Worm (Caenorhabditis elegans) whole organism, L2 larva: ENCODE results near the gene amx-3.

Experiments used
- F13H6.1 ChIP-seq: sonication (generic microtip); optimal IDR thresholded peaks from 2 replicates; lab custom pipeline; 2016; ENCODE audit warnings: missing genetic modification characterization, missing compliant biosample characterization
- R02D3.7 ChIP-seq: fragments of 150-350 bp; optimal IDR thresholded peaks from 2 replicates; lab custom pipeline; 2014; ENCODE audit warnings: missing biosample characterization, missing genetic modification characterization
- Y55F3AM.14 ChIP-seq: fragments of 200-800 bp; sonication (Bioruptor generic); optimal IDR thresholded peaks from 2 replicates; lab custom pipeline; 2018; ENCODE audit warnings: mild to moderate bottlenecking, missing genetic modification characterization, missing compliant biosample characterization
- alr-1 ChIP-seq: fragments of 150-350 bp; optimal IDR thresholded peaks from 2 replicates; lab custom pipeline; 2014; ENCODE audit warnings: missing biosample characterization, missing genetic modification characterization
- aly-2 ChIP-seq: fragments of 150-350 bp; optimal IDR thresholded peaks from 2 replicates; lab custom pipeline; 2014; ENCODE audit warnings: missing biosample characterization, missing genetic modification characterization
- ama-1 ChIP-seq: fragments of 150-350 bp; optimal IDR thresholded peaks from 2 replicates; lab custom pipeline; 2018; ENCODE audit warnings: inconsistent platforms
- blmp-1 ChIP-seq: sonication (generic microtip); optimal IDR thresholded peaks from 2 replicates; lab custom pipeline; 2017; ENCODE audit warnings: missing genetic modification characterization, mild to moderate bottlenecking, missing compliant biosample characterization, antibody characterized with exemption, moderate library complexity; ENCODE audit not compliant: insufficient read depth
- ceh-16 ChIP-seq: fragments of 150-350 bp; optimal IDR thresholded peaks from 2 replicates; lab custom pipeline; 2014; ENCODE audit warnings: missing biosample characterization, missing genetic modification characterization
- ceh-82 ChIP-seq: fragments of 150-350 bp; optimal IDR thresholded peaks from 2 replicates; lab custom pipeline; 2014; ENCODE audit warnings: missing biosample characterization, missing genetic modification characterization
- crh-2 ChIP-seq: sonication (generic microtip); optimal IDR thresholded peaks from 2 replicates; lab custom pipeline; 2017; ENCODE audit warnings: missing biosample characterization, missing genetic modification characterization
- dmd-4 ChIP-seq: sonication (generic microtip); optimal IDR thresholded peaks from 2 replicates; lab custom pipeline; 2017; ENCODE audit warnings: missing biosample characterization, missing genetic modification characterization
- elt-1 ChIP-seq: fragments of 150-350 bp; optimal IDR thresholded peaks from 2 replicates; lab custom pipeline; 2014; ENCODE audit warnings: missing biosample characterization, missing genetic modification characterization
- fos-1 ChIP-seq: fragments of 150-350 bp; optimal IDR thresholded peaks from 2 replicates; lab custom pipeline; 2014; ENCODE audit warnings: missing biosample characterization, missing genetic modification characterization
- gmeb-1 ChIP-seq: fragments of 150-350 bp; optimal IDR thresholded peaks from 2 replicates; lab custom pipeline; 2014; ENCODE audit warnings: missing biosample characterization, missing genetic modification characterization
- lin-13 ChIP-seq: fragments of 150-350 bp; optimal IDR thresholded peaks from 2 replicates; lab custom pipeline; 2014; ENCODE audit warnings: missing biosample characterization, missing genetic modification reagents, missing genetic modification characterization
- lin-39 ChIP-seq: fragments of 150-350 bp; optimal IDR thresholded peaks from 2 replicates; lab custom pipeline; 2014; ENCODE audit warnings: missing biosample characterization, missing genetic modification reagents, missing genetic modification characterization
- lsy-2 ChIP-seq, 2 experiments: fragments of 150-350 bp in 1 of 2; sonication (generic microtip) in 1 of 2; optimal IDR thresholded peaks; 2 replicates each; lab custom pipeline; 2014 to 2017; ENCODE audit warnings: missing biosample characterization in 2 of 2, missing genetic modification characterization in 2 of 2
- mab-5 ChIP-seq: fragments of 150-350 bp; optimal IDR thresholded peaks from 2 replicates; lab custom pipeline; 2014; ENCODE audit warnings: missing biosample characterization, missing genetic modification characterization
- mbf-1 ChIP-seq: sonication (generic microtip); optimal IDR thresholded peaks from 2 replicates; lab custom pipeline; 2017; ENCODE audit warnings: missing biosample characterization, missing genetic modification characterization
- nhr-10 ChIP-seq: sonication (generic microtip); optimal IDR thresholded peaks from 2 replicates; lab custom pipeline; 2017; ENCODE audit warnings: missing biosample characterization, missing genetic modification characterization
- nhr-11 ChIP-seq: fragments of 150-350 bp; optimal IDR thresholded peaks from 2 replicates; lab custom pipeline; 2014; ENCODE audit warnings: missing biosample characterization, missing genetic modification characterization
- nhr-12 ChIP-seq: fragments of 150-350 bp; optimal IDR thresholded peaks from 2 replicates; lab custom pipeline; 2014; ENCODE audit warnings: missing biosample characterization, missing genetic modification characterization
- nhr-129 ChIP-seq: fragments of 150-350 bp; optimal IDR thresholded peaks from 2 replicates; lab custom pipeline; 2014; ENCODE audit warnings: missing biosample characterization, missing genetic modification characterization
- nhr-21 ChIP-seq: fragments of 150-350 bp; optimal IDR thresholded peaks from 2 replicates; lab custom pipeline; 2014; ENCODE audit warnings: missing biosample characterization, missing genetic modification characterization
- nhr-237 ChIP-seq: fragments of 150-350 bp; optimal IDR thresholded peaks from 2 replicates; lab custom pipeline; 2014; ENCODE audit warnings: missing biosample characterization, missing genetic modification characterization
- nhr-25 ChIP-seq: fragments of 150-350 bp; sonication (generic microtip); optimal IDR thresholded peaks from 3 replicates; lab custom pipeline; 2014; ENCODE audit warnings: missing biosample characterization, missing genetic modification characterization
- nhr-6 ChIP-seq: fragments of 150-350 bp; optimal IDR thresholded peaks from 2 replicates; lab custom pipeline; 2014; ENCODE audit warnings: missing biosample characterization, missing genetic modification characterization
- peb-1 ChIP-seq: fragments of 150-350 bp; optimal IDR thresholded peaks from 2 replicates; lab custom pipeline; 2014; ENCODE audit warnings: missing biosample characterization, missing genetic modification characterization
- sem-4 ChIP-seq: fragments of 150-350 bp; optimal IDR thresholded peaks from 2 replicates; lab custom pipeline; 2014; ENCODE audit warnings: missing biosample characterization, missing genetic modification reagents, missing genetic modification characterization
- sma-3 ChIP-seq: sonication (generic microtip); optimal IDR thresholded peaks from 2 replicates; lab custom pipeline; 2016; ENCODE audit warnings: missing genetic modification reagents, missing genetic modification characterization, missing compliant biosample characterization
- snpc-4 ChIP-seq: fragments of 150-350 bp; optimal IDR thresholded peaks from 2 replicates; lab custom pipeline; 2014; ENCODE audit warnings: missing biosample characterization, missing genetic modification characterization
- unc-39 ChIP-seq: fragments of 150-350 bp; optimal IDR thresholded peaks from 2 replicates; lab custom pipeline; 2014; ENCODE audit warnings: missing biosample characterization, missing genetic modification characterization
- unc-55 ChIP-seq: fragments of 150-350 bp; sonication (generic microtip); optimal IDR thresholded peaks from 3 replicates; lab custom pipeline; 2014; ENCODE audit warnings: missing biosample characterization, missing genetic modification reagents, missing genetic modification characterization
- unc-62 ChIP-seq: fragments of 150-350 bp; optimal IDR thresholded peaks from 2 replicates; lab custom pipeline; 2014; ENCODE audit warnings: missing biosample characterization, missing genetic modification reagents, missing genetic modification characterization
- zag-1 ChIP-seq: fragments of 150-350 bp; optimal IDR thresholded peaks from 2 replicates; lab custom pipeline; 2014; ENCODE audit warnings: missing biosample characterization, missing genetic modification characterization
- ztf-1 ChIP-seq: fragments of 200-800 bp; sonication (Bioruptor generic); conservative IDR thresholded peaks from 2 replicates; pipeline ENCODE4 v1.3.6; 2022; ENCODE audit warnings: missing genetic modification characterization, missing compliant biosample characterization
- ztf-4 ChIP-seq: fragments of 150-350 bp; optimal IDR thresholded peaks from 2 replicates; lab custom pipeline; 2014; ENCODE audit warnings: missing biosample characterization, missing genetic modification characterization

Gene amx-3

ce11 chrV:20873144-20873543, 30.4 kb downstream of the amx-3 start:
- TF ChIP-seq nhr-129 (tag; lab: Kevin White, UChicago) (peak; percentile 23), crh-2 (no peak), mbf-1 (no peak), zag-1 (tag; lab: Kevin White, UChicago) (peak; percentile 46), sem-4 (tag; lab: Kevin White, UChicago) (peak; percentile 26), ama-1 (lab: Kevin White, UChicago) (no peak), F13H6.1 (tag; lab: Kevin White, UChicago) (no peak), fos-1 (tag; lab: Kevin White, UChicago) (no peak), ztf-4 (tag; lab: Kevin White, UChicago) (no peak), unc-55 (peak; percentile 36), snpc-4 (no peak), peb-1 (no peak), mab-5 (no peak), nhr-25 (tag; lab: Kevin White, UChicago) (no peak), dmd-4 (tag; lab: Kevin White, UChicago) (no peak), R02D3.7 (tag; lab: Kevin White, UChicago) (no peak), ceh-82 (tag; lab: Kevin White, UChicago) (no peak), ceh-16 (no peak)

- TF ChIP-seq F13H6.1 (tag; lab: Kevin White, UChicago) (no peak), mab-5 (no peak), nhr-11 (no peak), aly-2 (tag; lab: Kevin White, UChicago) (no peak), blmp-1 (tag; lab: Kevin White, UChicago) (no peak), alr-1 (tag; lab: Kevin White, UChicago) (no peak), sem-4 (tag; lab: Kevin White, UChicago) (no peak), nhr-237 (tag; lab: Kevin White, UChicago) (no peak), ztf-4 (tag; lab: Kevin White, UChicago) (no peak), unc-55 (no peak), ztf-1 (no peak), R02D3.7 (tag; lab: Kevin White, UChicago) (no peak), nhr-10 (tag; lab: Kevin White, UChicago) (no peak), lin-13 (no peak), nhr-129 (tag; lab: Kevin White, UChicago) (no peak), fos-1 (tag; lab: Kevin White, UChicago) (no peak), ama-1 (lab: Kevin White, UChicago) (no peak), crh-2 (no peak)
- TF ChIP-seq, all 48 proteins: peak for 0
Measured at ce11 chrV:20871194-20871593, 32.3 kb downstream of the amx-3 start.

ce11 chrV:20870633-20871032, 32.9 kb downstream of the amx-3 start:
- no peak for TF ChIP-seq elt-1

- no peak for TF ChIP-seq nhr-21 (tag; lab: Kevin White, UChicago)
- no peak for TF ChIP-seq nhr-12 (tag; lab: Kevin White, UChicago)
- no peak for TF ChIP-seq lsy-2 (tag; optimal IDR thresholded peaks at IDR 0.05; lab: Kevin White, UChicago)
- no peak for TF ChIP-seq F13H6.1 (tag; lab: Kevin White, UChicago)
- TF ChIP-seq lin-13, result no peak
- no peak for TF ChIP-seq ama-1 (lab: Kevin White, UChicago)
- TF ChIP-seq nhr-6, result no peak
- no peak for TF ChIP-seq elt-1
- no peak for TF ChIP-seq ztf-4 (tag; lab: Kevin White, UChicago)
- TF ChIP-seq Y55F3AM.14 (GFP tag; lab: Kevin White, UChicago), result no peak
- no peak for TF ChIP-seq unc-39
- no peak for TF ChIP-seq peb-1
- no peak for TF ChIP-seq zag-1 (tag; lab: Kevin White, UChicago)
- no peak for TF ChIP-seq sma-3
- no peak for TF ChIP-seq lin-39 (tag; lab: Kevin White, UChicago)
- TF ChIP-seq sem-4 (tag; lab: Kevin White, UChicago), result no peak
- TF ChIP-seq nhr-10 (tag; lab: Kevin White, UChicago), result no peak
Measured at ce11 chrV:20868329-20868728, 35.2 kb downstream of the amx-3 start, which contains the start of gene F31D4.8. Gene F31D4.8 (minus strand): TSS chrV:20868429.

- TF ChIP-seq unc-62 (GFP tag; lab: Kevin White, UChicago), result no peak
- TF ChIP-seq ceh-82 (tag; lab: Kevin White, UChicago), result no peak
- TF ChIP-seq gmeb-1 (tag; lab: Kevin White, UChicago), result no peak
- TF ChIP-seq fos-1 (tag; lab: Kevin White, UChicago), result peak; percentile 53
- TF ChIP-seq nhr-25 (tag; lab: Kevin White, UChicago), result no peak
Measured at ce11 chrV:20866406-20866805, 37.1 kb downstream of the amx-3 start.
